Worm (Caenorhabditis elegans) whole organism, late embryonic: ENCODE measurements around the gene nlp-31.

Experiments
- C38D4.7 ChIP-seq: fragments of 200-800 bp; sonication (Bioruptor generic); optimal IDR thresholded peaks from 2 replicates; lab custom pipeline; 2018; ENCODE audit warnings: mild to moderate bottlenecking, missing genetic modification characterization, moderate library complexity, missing compliant biosample characterization
- K09A11.1 ChIP-seq: sonication (generic microtip); optimal IDR thresholded peaks from 2 replicates; lab custom pipeline; 2017; ENCODE audit warnings: antibody characterized with exemption, mild to moderate bottlenecking, missing genetic modification characterization, missing compliant biosample characterization; ENCODE audit not compliant: insufficient read depth
- ahr-1 ChIP-seq: sonication (generic microtip); optimal IDR thresholded peaks from 2 replicates; lab custom pipeline; 2016; ENCODE audit warnings: missing genetic modification characterization, missing compliant biosample characterization
- ama-1 ChIP-seq: fragments of 150-350 bp; optimal IDR thresholded peaks from 2 replicates; lab custom pipeline; 2014
- ceh-14 ChIP-seq: sonication (generic microtip); optimal IDR thresholded peaks from 2 replicates; lab custom pipeline; 2016; ENCODE audit warnings: missing genotype, missing genetic modification characterization, missing compliant biosample characterization
- ceh-18 ChIP-seq: sonication (generic microtip); optimal IDR thresholded peaks from 2 replicates; lab custom pipeline; 2016; ENCODE audit warnings: missing genetic modification characterization, missing compliant biosample characterization
- ceh-19 ChIP-seq: fragments of 200-800 bp; sonication (Bioruptor generic); optimal IDR thresholded peaks from 2 replicates; lab custom pipeline; 2018; ENCODE audit warnings: mild to moderate bottlenecking, missing genetic modification characterization, missing compliant biosample characterization
- ceh-2 ChIP-seq: sonication (generic microtip); optimal IDR thresholded peaks from 2 replicates; lab custom pipeline; 2016; ENCODE audit warnings: missing genotype, missing genetic modification characterization, missing compliant biosample characterization
- ceh-30 ChIP-seq: fragments of 150-350 bp; optimal IDR thresholded peaks from 2 replicates; lab custom pipeline; 2014; ENCODE audit warnings: missing biosample characterization, missing genetic modification characterization
- ceh-34 ChIP-seq: sonication (generic microtip); optimal IDR thresholded peaks from 2 replicates; lab custom pipeline; 2016; ENCODE audit warnings: mild to moderate bottlenecking, missing genetic modification characterization, missing compliant biosample characterization
- ceh-45 ChIP-seq: fragments of 200-800 bp; sonication (Bioruptor generic); IDR thresholded peaks from 2 replicates; pipeline ENCODE4 v1.3.6; 2022; ENCODE audit warnings: missing genetic modification reagents, missing genetic modification characterization, missing compliant biosample characterization
- ceh-48 ChIP-seq: sonication (generic microtip); optimal IDR thresholded peaks from 2 replicates; lab custom pipeline; 2016; ENCODE audit warnings: missing genetic modification characterization, inconsistent platforms, missing compliant biosample characterization
- che-1 ChIP-seq: sonication (generic microtip); optimal IDR thresholded peaks from 2 replicates; lab custom pipeline; 2016; ENCODE audit warnings: mild to moderate bottlenecking, missing genetic modification characterization, missing compliant biosample characterization
- dmd-4 ChIP-seq: sonication (generic microtip); optimal IDR thresholded peaks from 2 replicates; lab custom pipeline; 2016; ENCODE audit warnings: borderline replicate concordance, missing genetic modification characterization, missing compliant biosample characterization
- eyg-1 ChIP-seq: sonication (generic microtip); optimal IDR thresholded peaks from 2 replicates; lab custom pipeline; 2016; ENCODE audit warnings: missing genotype, missing genetic modification characterization, missing compliant biosample characterization
- fax-1 ChIP-seq: sonication (generic microtip); optimal IDR thresholded peaks from 2 replicates; lab custom pipeline; 2016; ENCODE audit warnings: missing genotype, missing genetic modification characterization, missing compliant biosample characterization
- fkh-6 ChIP-seq: sonication (generic microtip); optimal IDR thresholded peaks from 2 replicates; lab custom pipeline; 2016; ENCODE audit warnings: missing genetic modification characterization, missing compliant biosample characterization
- gmeb-2 ChIP-seq: sonication (generic microtip); optimal IDR thresholded peaks from 2 replicates; lab custom pipeline; 2016; ENCODE audit warnings: missing genetic modification characterization, inconsistent platforms, missing compliant biosample characterization
- hlh-30 ChIP-seq: sonication (generic microtip); optimal IDR thresholded peaks from 2 replicates; lab custom pipeline; 2017; ENCODE audit warnings: antibody characterized with exemption, missing genetic modification characterization, missing compliant biosample characterization; ENCODE audit not compliant: insufficient read depth
- hlh-8 ChIP-seq: sonication (generic microtip); optimal IDR thresholded peaks from 2 replicates; lab custom pipeline; 2016; ENCODE audit warnings: missing genotype, missing genetic modification characterization, missing compliant biosample characterization
- lim-6 ChIP-seq: sonication (generic microtip); optimal IDR thresholded peaks from 2 replicates; lab custom pipeline; 2016; ENCODE audit warnings: missing genetic modification characterization, missing compliant biosample characterization
- madf-2 ChIP-seq: sonication (generic microtip); optimal IDR thresholded peaks from 2 replicates; lab custom pipeline; 2017; ENCODE audit warnings: missing genetic modification characterization, missing compliant biosample characterization
- nfya-1 ChIP-seq: sonication (generic microtip); optimal IDR thresholded peaks from 2 replicates; lab custom pipeline; 2017; ENCODE audit warnings: missing genetic modification characterization, mild to moderate bottlenecking, missing compliant biosample characterization, antibody characterized with exemption, moderate library complexity
- nhr-11 ChIP-seq: fragments of 150-350 bp; optimal IDR thresholded peaks from 2 replicates; lab custom pipeline; 2014; ENCODE audit warnings: missing biosample characterization, missing genetic modification characterization
- nhr-232 ChIP-seq: sonication (generic microtip); optimal IDR thresholded peaks from 2 replicates; lab custom pipeline; 2016; ENCODE audit warnings: missing genetic modification characterization, missing compliant biosample characterization
- odd-2 ChIP-seq: sonication (generic microtip); optimal IDR thresholded peaks from 2 replicates; lab custom pipeline; 2017; ENCODE audit warnings: antibody characterized with exemption, mild to moderate bottlenecking, missing genetic modification characterization, missing compliant biosample characterization
- pag-3 ChIP-seq: sonication (generic microtip); optimal IDR thresholded peaks from 2 replicates; lab custom pipeline; 2016; ENCODE audit warnings: missing compliant biosample characterization, missing genetic modification characterization, borderline replicate concordance
- pax-1 ChIP-seq: fragments of 150-350 bp; optimal IDR thresholded peaks from 2 replicates; lab custom pipeline; 2014; ENCODE audit warnings: missing biosample characterization, missing genetic modification characterization
- pha-4 ChIP-seq: fragments of 150-350 bp; optimal IDR thresholded peaks from 2 replicates; lab custom pipeline; 2018; ENCODE audit warnings: missing biosample characterization, missing genetic modification reagents, missing genetic modification characterization
- pqm-1 ChIP-seq: sonication (generic microtip); optimal IDR thresholded peaks from 2 replicates; lab custom pipeline; 2016; ENCODE audit warnings: missing genetic modification characterization, missing compliant biosample characterization
- pros-1 ChIP-seq: fragments of 150-350 bp; optimal IDR thresholded peaks from 2 replicates; lab custom pipeline; 2014; ENCODE audit warnings: missing biosample characterization, missing genetic modification reagents, missing genetic modification characterization
- ref-2 ChIP-seq: sonication (generic microtip); optimal IDR thresholded peaks from 2 replicates; lab custom pipeline; 2016; ENCODE audit warnings: missing genetic modification characterization, missing compliant biosample characterization
- sdc-2 ChIP-seq: sonication (generic microtip); optimal IDR thresholded peaks from 2 replicates; lab custom pipeline; 2016; ENCODE audit warnings: missing genotype, missing genetic modification characterization, missing compliant biosample characterization
- sox-4 ChIP-seq: sonication (generic microtip); optimal IDR thresholded peaks from 2 replicates; lab custom pipeline; 2017; ENCODE audit warnings: mild to moderate bottlenecking, missing genetic modification characterization, inconsistent platforms, missing compliant biosample characterization
- ttx-3 ChIP-seq: sonication (generic microtip); optimal IDR thresholded peaks from 2 replicates; lab custom pipeline; 2016; ENCODE audit warnings: missing genetic modification reagents, missing genetic modification characterization, missing compliant biosample characterization
- unc-3 ChIP-seq, 2 experiments: fragments of 200-800 bp in 1 of 2; sonication (Bioruptor generic) in 1 of 2; sonication (generic microtip) in 1 of 2; conservative IDR thresholded peaks in 1 of 2; optimal IDR thresholded peaks in 1 of 2; 2 replicates each; pipeline versions ENCODE4 v1.3.6 to Lab custom; 2016 to 2022; ENCODE audit warnings: missing compliant biosample characterization in 2 of 2, missing genetic modification characterization in 2 of 2, missing genetic modification reagents in 1 of 2
- unc-86 ChIP-seq: sonication (generic microtip); optimal IDR thresholded peaks from 2 replicates; lab custom pipeline; 2016; ENCODE audit warnings: missing genetic modification characterization, missing compliant biosample characterization
- zip-5 ChIP-seq: sonication (generic microtip); optimal IDR thresholded peaks from 2 replicates; lab custom pipeline; 2016; ENCODE audit warnings: missing genetic modification characterization, missing compliant biosample characterization

Gene nlp-31

DNA sequence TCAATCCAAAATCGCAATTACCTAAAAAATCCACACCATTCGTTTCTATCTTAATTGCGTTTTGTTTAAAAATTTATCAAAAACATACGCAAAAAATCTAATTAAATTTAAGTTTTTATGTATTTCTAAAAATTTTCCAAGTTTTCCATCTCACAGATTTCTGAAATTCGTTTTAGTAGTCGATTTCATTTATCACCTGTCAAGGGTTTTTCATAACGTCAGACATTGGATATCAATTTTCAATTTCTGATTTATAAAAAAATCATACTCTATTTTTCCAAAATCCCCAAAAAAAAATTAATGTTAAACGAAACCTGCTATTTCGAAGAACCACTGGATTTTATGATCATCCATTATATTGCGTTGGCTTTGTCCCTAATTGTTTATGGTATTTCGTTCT, 30.3 kb downstream of the nlp-31 start, which contains the start of gene srh-4:
srh-4 (plus strand) TSS at position 301 of the 400 bp plus-strand sequence.
- no peak for TF ChIP-seq fkh-6 (tag; lab: Kevin White, UChicago)
- no peak for TF ChIP-seq fax-1

DNA sequence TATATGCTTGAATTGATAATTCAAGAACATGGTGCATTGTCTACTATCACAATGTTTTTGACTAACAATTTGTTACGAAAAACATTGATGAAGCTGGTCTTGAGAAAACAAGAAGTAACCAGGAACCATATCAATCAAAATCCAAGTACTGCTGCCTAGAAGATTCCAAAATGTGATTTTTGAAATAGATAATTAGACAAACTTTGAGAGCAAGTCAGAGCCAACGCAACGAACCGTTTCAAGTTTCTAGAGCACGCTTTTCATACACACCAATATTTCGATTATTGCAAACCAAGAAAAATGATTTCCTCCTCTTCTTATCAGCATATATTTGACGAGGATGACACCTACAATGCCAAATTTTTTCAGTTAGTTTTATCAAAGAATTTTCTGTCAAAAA, 36.9 kb downstream of the nlp-31 start, which contains the start of gene srw-89:
srw-89 (plus strand) TSS at position 301 of the 400 bp plus-strand sequence.
- TF ChIP-seq ceh-45 (GFP tag; lab: Robert Waterston, UW) (no peak), ceh-2 (tag; lab: Kevin White, UChicago) (no peak), pqm-1 (tag; lab: Kevin White, UChicago) (no peak), zip-5 (tag; lab: Kevin White, UChicago) (no peak), hlh-8 (tag; lab: Kevin White, UChicago) (no peak), sox-4 (tag; lab: Kevin White, UChicago) (no peak), nfya-1 (tag; lab: Kevin White, UChicago) (no peak)

DNA sequence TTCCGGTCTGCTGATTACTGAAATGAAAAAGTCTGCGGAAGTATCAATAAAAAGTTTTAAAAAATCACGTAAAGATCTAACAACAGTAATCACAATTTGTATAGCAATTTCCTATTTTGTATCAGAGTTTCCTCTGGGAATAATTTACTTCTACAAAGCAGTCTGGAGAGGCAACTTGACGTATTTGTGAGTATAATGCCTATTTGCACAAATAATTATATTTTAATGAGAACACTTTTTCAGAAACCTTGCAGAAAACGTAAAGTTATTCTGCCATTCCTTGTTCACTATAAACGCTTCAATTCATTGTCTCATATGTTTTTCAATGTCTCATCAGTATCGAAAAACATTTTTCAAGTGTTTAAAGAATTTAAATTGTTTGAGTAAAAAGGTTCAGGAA, 38.7 kb downstream of the nlp-31 start:
- TF ChIP-seq ceh-18 (tag; lab: Kevin White, UChicago) (no peak), lim-6 (tag; lab: Kevin White, UChicago) (no peak), unc-86 (tag; lab: Kevin White, UChicago) (no peak), pag-3 (tag; lab: Kevin White, UChicago) (no peak), ceh-30 (tag; lab: Kevin White, UChicago) (no peak), unc-3 (GFP tag; conservative IDR thresholded peaks at IDR 0.05; lab: Robert Waterston, UW) (no peak), unc-3 (tag; optimal IDR thresholded peaks at IDR 0.05; lab: Kevin White, UChicago) (no peak), sdc-2 (tag; lab: Kevin White, UChicago) (no peak), nhr-11 (no peak), ceh-34 (tag; lab: Kevin White, UChicago) (no peak), che-1 (no peak), K09A11.1 (tag; lab: Kevin White, UChicago) (no peak), ceh-45 (GFP tag; lab: Robert Waterston, UW) (no peak), nhr-232 (no peak)

ce11 chrV:4019188-4019587, 39.3 kb downstream of the nlp-31 start, which contains the start of gene K09D9.3:
Gene K09D9.3, plus strand, starts transcription at chrV:4019488.
- TF ChIP-seq gmeb-2 (no peak), dmd-4 (no peak), pros-1 (no peak), madf-2 (tag; lab: Kevin White, UChicago) (no peak), ahr-1 (tag; lab: Kevin White, UChicago) (no peak), unc-86 (tag; lab: Kevin White, UChicago) (no peak), hlh-30 (tag; lab: Kevin White, UChicago) (no peak), hlh-8 (tag; lab: Kevin White, UChicago) (no peak), lim-6 (tag; lab: Kevin White, UChicago) (no peak), C38D4.7 (no peak), pha-4 (tag; lab: Kevin White, UChicago) (no peak), ttx-3 (tag; lab: Kevin White, UChicago) (no peak), ceh-48 (tag; lab: Kevin White, UChicago) (no peak), ceh-14 (tag; lab: Kevin White, UChicago) (no peak), pax-1 (tag; lab: Kevin White, UChicago) (no peak), ama-1 (lab: Kevin White, UChicago) (no peak)

ce11 chrV:4021776-4022175, 41.9 kb downstream of the nlp-31 start, which contains the start of gene K09D9.14:
Gene K09D9.14, minus strand, starts transcription at chrV:4021876.
- TF ChIP-seq odd-2 (no peak), eyg-1 (tag; lab: Kevin White, UChicago) (no peak), pros-1 (no peak), pqm-1 (tag; lab: Kevin White, UChicago) (no peak), madf-2 (tag; lab: Kevin White, UChicago) (no peak), ref-2 (tag; lab: Kevin White, UChicago) (no peak), sox-4 (tag; lab: Kevin White, UChicago) (no peak), ceh-19 (GFP tag; lab: Kevin White, UChicago) (no peak), pha-4 (tag; lab: Kevin White, UChicago) (no peak), hlh-8 (tag; lab: Kevin White, UChicago) (no peak)
